Fruit fly (Drosophila melanogaster) whole organism, embryonic: Measurements from ENCODE around the gene ng2.

ENCODE experiments used
- ATbp ChIP-seq: fragments of 200-800 bp; sonication (Bioruptor generic); optimal IDR thresholded peaks from 2 replicates; lab custom pipeline; 2017; ENCODE audit warnings: missing biosample characterization, mild to moderate bottlenecking, missing genetic modification characterization, missing genetic modification reagents
- Abd-B ChIP-seq: fragments of 200-800 bp; sonication (Bioruptor generic); optimal IDR thresholded peaks from 2 replicates; lab custom pipeline; 2018; ENCODE audit warnings: missing biosample characterization, mild to moderate bottlenecking, missing genetic modification characterization, moderate library complexity
- Atf6 ChIP-seq: fragments of 200-800 bp; sonication (Bioruptor generic); IDR thresholded peaks from 2 replicates; pipeline ENCODE4 v1.3.6; 2022; ENCODE audit warnings: missing biosample characterization, missing genetic modification characterization
- B-H2 ChIP-seq: fragments of 200-800 bp; sonication (Bioruptor generic); optimal IDR thresholded peaks from 2 replicates; lab custom pipeline; 2018; ENCODE audit warnings: missing biosample characterization, mild to moderate bottlenecking, missing genetic modification characterization
- CG10654 ChIP-seq: fragments of 200-800 bp; sonication (Bioruptor generic); optimal IDR thresholded peaks from 2 replicates; lab custom pipeline; 2016; ENCODE audit warnings: missing biosample characterization, missing genetic modification characterization
- CG11456 ChIP-seq: fragments of 200-800 bp; sonication (Bioruptor generic); IDR thresholded peaks from 3 replicates; pipeline ENCODE4 v1.3.6; 2022; ENCODE audit warnings: missing biosample characterization, missing genetic modification characterization
- CG13123 ChIP-seq: fragments of 200-800 bp; sonication (Bioruptor generic); optimal IDR thresholded peaks from 2 replicates; lab custom pipeline; 2016; ENCODE audit warnings: missing biosample characterization, missing genetic modification characterization
- CG14667 ChIP-seq: fragments of 200-800 bp; sonication (Bioruptor generic); IDR thresholded peaks from 2 replicates; pipeline ENCODE4 v1.3.6; 2022; ENCODE audit warnings: missing biosample characterization, missing genetic modification characterization
- CG15514 ChIP-seq: fragments of 200-800 bp; sonication (Bioruptor generic); optimal IDR thresholded peaks from 3 replicates; lab custom pipeline; 2017; ENCODE audit warnings: missing biosample characterization, missing genetic modification characterization, mild to moderate bottlenecking, moderate library complexity, missing genetic modification reagents
- CG17802 ChIP-seq: fragments of 200-800 bp; sonication (Bioruptor generic); optimal IDR thresholded peaks from 2 replicates; lab custom pipeline; 2018; ENCODE audit warnings: missing biosample characterization, mild to moderate bottlenecking, missing genetic modification characterization, moderate library complexity
- CG2712 ChIP-seq: fragments of 200-800 bp; optimal IDR thresholded peaks from 3 replicates; lab custom pipeline; 2019; ENCODE audit warnings: missing biosample characterization, mild to moderate bottlenecking, missing genetic modification characterization, moderate library complexity
- CG2889 ChIP-seq: fragments of 200-800 bp; sonication (Bioruptor generic); IDR thresholded peaks from 3 replicates; pipeline ENCODE4 v1.3.6; 2022; ENCODE audit warnings: missing biosample characterization, missing genetic modification characterization
- CG31388 ChIP-seq: fragments of 200-800 bp; sonication (Bioruptor generic); optimal IDR thresholded peaks from 2 replicates; lab custom pipeline; 2016; ENCODE audit warnings: missing biosample characterization, missing genetic modification characterization
- CG32532 ChIP-seq: fragments of 200-800 bp; sonication (Bioruptor generic); IDR thresholded peaks from 2 replicates; pipeline ENCODE4 v1.3.6; 2022; ENCODE audit warnings: missing biosample characterization, missing genetic modification characterization
- CG3281 ChIP-seq: fragments of 200-800 bp; sonication (Bioruptor generic); optimal IDR thresholded peaks from 3 replicates; lab custom pipeline; 2017; ENCODE audit warnings: missing biosample characterization, mild to moderate bottlenecking, missing genetic modification characterization
- CG4730 ChIP-seq: fragments of 200-800 bp; sonication (Bioruptor generic); IDR thresholded peaks from 2 replicates; pipeline ENCODE4 v1.3.6; 2022; ENCODE audit warnings: missing biosample characterization, missing genetic modification characterization
- CG6254 ChIP-seq: fragments of 200-800 bp; sonication (Bioruptor generic); optimal IDR thresholded peaks from 3 replicates; lab custom pipeline; 2017; ENCODE audit warnings: mild to moderate bottlenecking, missing biosample characterization, missing genetic modification reagents, missing genetic modification characterization
- CG6689 ChIP-seq: fragments of 200-800 bp; sonication (Bioruptor generic); IDR thresholded peaks from 2 replicates; pipeline ENCODE4 v1.3.6; 2022; ENCODE audit warnings: missing biosample characterization, missing genetic modification characterization
- CG7271 ChIP-seq: fragments of 200-800 bp; sonication (Bioruptor generic); optimal IDR thresholded peaks from 2 replicates; lab custom pipeline; 2018; ENCODE audit warnings: missing biosample characterization, mild to moderate bottlenecking, missing genetic modification characterization, moderate library complexity
- CG7839 ChIP-seq: fragments of 200-800 bp; sonication (Bioruptor generic); optimal IDR thresholded peaks from 3 replicates; lab custom pipeline; 2018; ENCODE audit warnings: missing biosample characterization, mild to moderate bottlenecking, missing genetic modification characterization, moderate library complexity
- CG8089 ChIP-seq: fragments of 200-800 bp; sonication (Bioruptor generic); optimal IDR thresholded peaks from 3 replicates; lab custom pipeline; 2016; ENCODE audit warnings: missing biosample characterization, missing genetic modification characterization
- D ChIP-seq, 2 experiments: fragments of 200-800 bp in 1 of 2; fragments of >200 bp in 1 of 2; sonication (Bioruptor generic) in 1 of 2; optimal IDR thresholded peaks; 2 replicates in 1 of 2; 3 replicates in 1 of 2; lab custom pipeline; 2017; ENCODE audit warnings: mild to moderate bottlenecking in 1 of 2, missing biosample characterization in 1 of 2, missing genetic modification characterization in 1 of 2, missing genetic modification reagents in 1 of 2
- Dfd ChIP-seq, 2 experiments: fragments of >200 bp; optimal IDR thresholded peaks; 2 replicates each; lab custom pipeline; 2017; ENCODE audit warnings: missing biosample characterization in 2 of 2, missing genetic modification characterization in 2 of 2
- HmgZ ChIP-seq: fragments of 200-800 bp; sonication (Bioruptor generic); optimal IDR thresholded peaks from 2 replicates; lab custom pipeline; 2018; ENCODE audit warnings: missing biosample characterization, mild to moderate bottlenecking, missing genetic modification characterization
- Hr51 ChIP-seq, 2 experiments: fragments of 200-800 bp; sonication (Bioruptor generic); optimal IDR thresholded peaks; 2 replicates in 1 of 2; 3 replicates in 1 of 2; lab custom pipeline; 2016 to 2018; ENCODE audit warnings: missing biosample characterization in 2 of 2, missing genetic modification characterization in 2 of 2, mild to moderate bottlenecking in 1 of 2, moderate library complexity in 1 of 2
- Med ChIP-seq: fragments of 200-800 bp; sonication (Bioruptor generic); peaks from one replicate; lab custom pipeline; 2016; ENCODE audit warnings: missing biosample characterization, missing genetic modification characterization, mild to moderate bottlenecking, inconsistent platforms, moderate library complexity
- NfI ChIP-seq: fragments of 200-800 bp; sonication (Bioruptor generic); optimal IDR thresholded peaks from 3 replicates; lab custom pipeline; 2018; ENCODE audit warnings: missing biosample characterization, mild to moderate bottlenecking, missing genetic modification characterization, moderate library complexity
- Side ChIP-seq: fragments of 200-800 bp; sonication (Bioruptor generic); optimal IDR thresholded peaks from 2 replicates; lab custom pipeline; 2016; ENCODE audit warnings: missing biosample characterization, missing genetic modification characterization
- Trl ChIP-seq, 3 experiments: fragments of >200 bp in 2 of 3; fragments of 200-800 bp in 1 of 3; sonication (Bioruptor generic) in 1 of 3; optimal IDR thresholded peaks; 2 replicates in 1 of 3; 3 replicates in 2 of 3; lab custom pipeline; 2016 to 2017; ENCODE audit warnings: missing biosample characterization in 1 of 3, missing genetic modification characterization in 1 of 3
- al ChIP-seq: fragments of 200-800 bp; sonication (Bioruptor generic); IDR thresholded peaks from 2 replicates; pipeline ENCODE4 v1.3.6; 2022; ENCODE audit warnings: missing biosample characterization, missing genetic modification characterization
- bsh ChIP-seq, 2 experiments: fragments of 200-800 bp; sonication (Bioruptor generic); optimal IDR thresholded peaks; 2 replicates each; lab custom pipeline; 2017 to 2018; ENCODE audit warnings: mild to moderate bottlenecking in 2 of 2, missing biosample characterization in 2 of 2, missing genetic modification characterization in 2 of 2, moderate library complexity in 1 of 2
- cad ChIP-seq: fragments of >200 bp; optimal IDR thresholded peaks from 2 replicates; lab custom pipeline; 2017; ENCODE audit warnings: missing biosample characterization, missing genetic modification characterization
- chn ChIP-seq: fragments of 200-800 bp; sonication (Bioruptor generic); optimal IDR thresholded peaks from 2 replicates; lab custom pipeline; 2016; ENCODE audit warnings: missing biosample characterization, missing genetic modification characterization
- crol ChIP-seq: fragments of 200-800 bp; sonication (Bioruptor generic); IDR thresholded peaks from 2 replicates; pipeline ENCODE4 v1.3.6; 2022; ENCODE audit warnings: missing biosample characterization, missing genetic modification characterization
- fd96Cb ChIP-seq: fragments of 200-800 bp; sonication (Bioruptor generic); optimal IDR thresholded peaks from 2 replicates; lab custom pipeline; 2018; ENCODE audit warnings: missing biosample characterization, mild to moderate bottlenecking, missing genetic modification characterization, moderate library complexity
- gce ChIP-seq: fragments of 200-800 bp; sonication (Bioruptor generic); IDR thresholded peaks from 3 replicates; pipeline ENCODE4 v1.3.6; 2022; ENCODE audit warnings: missing biosample characterization, missing genetic modification characterization
- gfzf ChIP-seq: fragments of 200-800 bp; sonication (Bioruptor generic); optimal IDR thresholded peaks from 2 replicates; lab custom pipeline; 2016; ENCODE audit warnings: missing biosample characterization, mild to moderate bottlenecking, missing genetic modification characterization, moderate library complexity
- h ChIP-seq: fragments of >200 bp; optimal IDR thresholded peaks from 2 replicates; lab custom pipeline; 2017
- lab ChIP-seq: fragments of 200-800 bp; sonication (Bioruptor generic); optimal IDR thresholded peaks from 3 replicates; lab custom pipeline; 2017; ENCODE audit warnings: missing biosample characterization, missing genetic modification characterization, mild to moderate bottlenecking, moderate library complexity, missing genetic modification reagents
- nmo ChIP-seq: fragments of 200-800 bp; sonication (Bioruptor generic); optimal IDR thresholded peaks from 2 replicates; lab custom pipeline; 2018; ENCODE audit warnings: missing biosample characterization, mild to moderate bottlenecking, missing genetic modification characterization, moderate library complexity
- otp ChIP-seq: fragments of 200-800 bp; sonication (Bioruptor generic); IDR thresholded peaks from 3 replicates; pipeline ENCODE4, ENCODE4 v1.3.6; 2022; ENCODE audit warnings: missing biosample characterization, missing genetic modification characterization
- ranshi ChIP-seq: fragments of 200-800 bp; sonication (Bioruptor generic); IDR thresholded peaks from 2 replicates; pipeline ENCODE4 v1.3.6; 2022; ENCODE audit warnings: missing biosample characterization, missing genetic modification characterization
- row ChIP-seq: fragments of 200-800 bp; sonication (Bioruptor generic); IDR thresholded peaks from 3 replicates; pipeline ENCODE4 v1.3.6; 2022; ENCODE audit warnings: missing biosample characterization, missing genetic modification characterization
- schlank ChIP-seq: fragments of 200-800 bp; sonication (Bioruptor generic); optimal IDR thresholded peaks from 2 replicates; lab custom pipeline; 2018; ENCODE audit warnings: missing biosample characterization, mild to moderate bottlenecking, missing genetic modification characterization
- sd ChIP-seq: fragments of 200-800 bp; sonication (Bioruptor generic); optimal IDR thresholded peaks from 3 replicates; lab custom pipeline; 2018; ENCODE audit warnings: missing biosample characterization, mild to moderate bottlenecking, missing genetic modification characterization, moderate library complexity
- sens ChIP-seq: fragments of 200-800 bp; sonication (Bioruptor generic); peaks from one replicate; lab custom pipeline; 2016; ENCODE audit warnings: missing biosample characterization, missing genetic modification characterization
- tin ChIP-seq: fragments of 200-800 bp; sonication (Bioruptor generic); optimal IDR thresholded peaks from 3 replicates; lab custom pipeline; 2016; ENCODE audit warnings: missing biosample characterization, missing genetic modification characterization
- ttk ChIP-seq: fragments of 200-800 bp; sonication (Bioruptor generic); IDR thresholded peaks from 2 replicates; pipeline ENCODE4 v2.1.2; 2022; ENCODE audit warnings: missing biosample characterization, missing genetic modification characterization
- vvl ChIP-seq: fragments of 200-800 bp; sonication (Bioruptor generic); IDR thresholded peaks from 2 replicates; pipeline ENCODE4 v1.3.6; 2022; ENCODE audit warnings: missing biosample characterization, missing genetic modification characterization
- zf30C ChIP-seq: fragments of 200-800 bp; sonication (Bioruptor generic); optimal IDR thresholded peaks from 3 replicates; lab custom pipeline; 2018; ENCODE audit warnings: missing biosample characterization, mild to moderate bottlenecking, missing genetic modification characterization

ng2 gene

DNA sequence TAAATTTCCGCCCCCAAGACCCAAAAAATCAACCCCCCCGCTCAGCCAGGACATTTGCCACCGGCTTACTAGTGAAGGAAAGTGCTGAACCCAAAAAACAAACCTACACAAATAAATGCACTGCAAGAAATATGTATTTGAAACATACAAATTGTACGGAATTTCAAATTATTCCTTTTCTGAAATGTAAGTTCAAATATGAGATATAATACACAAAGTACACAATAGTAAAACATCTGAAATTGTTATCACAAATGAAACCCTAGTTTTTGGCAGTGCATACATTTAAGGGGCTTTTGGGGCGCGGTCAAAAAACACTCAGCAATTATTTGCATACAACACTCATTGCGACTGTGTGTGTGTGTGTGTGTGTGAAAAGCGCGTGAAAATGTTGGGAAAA, 46.6 kb downstream of the ng2 start (continued):
- peak; percentile 51 for TF ChIP-seq CG7839
- peak; percentile 17 for TF ChIP-seq NfI (GFP tag; lab: Kevin White, UChicago)
- no peak for TF ChIP-seq Dfd (GFP tag; optimal IDR thresholded peaks at IDR 0.05; lab: Kevin White, UChicago)
- no peak for TF ChIP-seq crol (GFP tag; lab: Robert Waterston, UW)
- TF ChIP-seq vvl (GFP tag; lab: Robert Waterston, UW), result peak; percentile 61; the same call in 1 of the 2 replicates
- no peak for TF ChIP-seq CG15514 (GFP tag; lab: Kevin White, UChicago)
- TF ChIP-seq fd96Cb (tag; lab: Kevin White, UChicago), result peak; percentile 28
- TF ChIP-seq sd (tag; lab: Kevin White, UChicago), result no peak
- TF ChIP-seq nmo (GFP tag; lab: Kevin White, UChicago), result peak; percentile 30
- no peak for TF ChIP-seq CG13123 (GFP tag; lab: Kevin White, UChicago)
- no peak for TF ChIP-seq CG6254 (GFP tag; lab: Kevin White, UChicago)
- no peak for TF ChIP-seq CG17802 (tag; lab: Kevin White, UChicago)
- TF ChIP-seq Atf6 (GFP tag; lab: Robert Waterston, UW), result peak; percentile 40; the same call in 1 of the 2 replicates
- no peak for TF ChIP-seq CG31388 (GFP tag; lab: Kevin White, UChicago)
- peak in 1 of 2 experiments; percentile 51 for TF ChIP-seq Hr51 (GFP tag; optimal IDR thresholded peaks at IDR 0.05; lab: Kevin White, UChicago)
- peak; percentile 75 for TF ChIP-seq sens
- TF ChIP-seq gfzf (GFP tag; lab: Kevin White, UChicago), result no peak
- peak; percentile 30; the same call in 1 of the 2 replicates for TF ChIP-seq CG6689 (GFP tag; lab: Robert Waterston, UW)
- TF ChIP-seq CG4730 (GFP tag; lab: Robert Waterston, UW), result 0 out of 2 replicates have a peak, but pooled peaks have one; percentile 16
- TF ChIP-seq cad (GFP tag; lab: Kevin White, UChicago), result no peak
- no peak for TF ChIP-seq CG10654 (GFP tag; lab: Kevin White, UChicago)
- peak; percentile 45; the same call in 1 of the 2 replicates for TF ChIP-seq CG32532 (GFP tag; lab: Robert Waterston, UW)
- no peak for TF ChIP-seq ttk (GFP tag; lab: Robert Waterston, UW)
- no peak for TF ChIP-seq otp
- no peak for TF ChIP-seq CG2889 (GFP tag; lab: Robert Waterston, UW)
- no peak for TF ChIP-seq gce (GFP tag; lab: Robert Waterston, UW)
- TF ChIP-seq tin (GFP tag; lab: Kevin White, UChicago), result no peak
- peak; percentile 30 for TF ChIP-seq CG3281 (GFP tag; lab: Kevin White, UChicago)
- TF ChIP-seq Abd-B (GFP tag; lab: Kevin White, UChicago), result peak; percentile 25
- TF ChIP-seq CG11456, result peak; percentile 52; the same call in 1 of the 3 replicates
- TF ChIP-seq h (lab: Kevin White, UChicago), result no peak
- no peak for TF ChIP-seq B-H2
- TF ChIP-seq al (GFP tag; lab: Robert Waterston, UW), result no peak
- peak; percentile 57 for TF ChIP-seq lab (GFP tag; lab: Kevin White, UChicago)
- no peak for TF ChIP-seq HmgZ (tag; lab: Kevin White, UChicago)
- peak in 1 of 2 experiments; percentile 30 for TF ChIP-seq bsh (GFP tag; optimal IDR thresholded peaks at IDR 0.05; lab: Kevin White, UChicago)
- TF ChIP-seq ranshi (GFP tag; lab: Robert Waterston, UW), result peak; percentile 12; the same call in 1 of the 2 replicates
- no peak for TF ChIP-seq schlank (tag; lab: Kevin White, UChicago)
- TF ChIP-seq ATbp (GFP tag; lab: Kevin White, UChicago), result peak; percentile 6
- TF ChIP-seq chn (GFP tag; lab: Kevin White, UChicago), result peak; percentile 8
- no peak for TF ChIP-seq CG14667
- peak; percentile 87 for TF ChIP-seq Med (GFP tag; lab: Kevin White, UChicago)
- TF ChIP-seq row (GFP tag; lab: Robert Waterston, UW), result peak; percentile 52
- TF ChIP-seq CG2712 (tag; lab: Kevin White, UChicago), result peak; percentile 36
- TF ChIP-seq CG7271 (tag; lab: Kevin White, UChicago), result no peak
- TF ChIP-seq CG8089 (GFP tag; lab: Kevin White, UChicago), result no peak
- no peak for TF ChIP-seq D (optimal IDR thresholded peaks at IDR 0.05; lab: Kevin White, UChicago)
- TF ChIP-seq D (GFP tag; optimal IDR thresholded peaks at IDR 0.05; lab: Kevin White, UChicago), result no peak
- no peak for TF ChIP-seq Trl (optimal IDR thresholded peaks at IDR 0.05; lab: Kevin White, UChicago)
- peak; percentile 25 for TF ChIP-seq Trl (GFP tag; optimal IDR thresholded peaks at IDR 0.05; lab: Kevin White, UChicago)
- TF ChIP-seq zf30C (GFP tag; lab: Kevin White, UChicago), result peak; percentile 8
- no peak for TF ChIP-seq Side
